Fruit fly (Drosophila melanogaster): ENCODE data around the gene escl.
A peak's percentile ranks its signal among the peaks of the same experiment; 100 is the strongest.

Gene escl

DNA sequence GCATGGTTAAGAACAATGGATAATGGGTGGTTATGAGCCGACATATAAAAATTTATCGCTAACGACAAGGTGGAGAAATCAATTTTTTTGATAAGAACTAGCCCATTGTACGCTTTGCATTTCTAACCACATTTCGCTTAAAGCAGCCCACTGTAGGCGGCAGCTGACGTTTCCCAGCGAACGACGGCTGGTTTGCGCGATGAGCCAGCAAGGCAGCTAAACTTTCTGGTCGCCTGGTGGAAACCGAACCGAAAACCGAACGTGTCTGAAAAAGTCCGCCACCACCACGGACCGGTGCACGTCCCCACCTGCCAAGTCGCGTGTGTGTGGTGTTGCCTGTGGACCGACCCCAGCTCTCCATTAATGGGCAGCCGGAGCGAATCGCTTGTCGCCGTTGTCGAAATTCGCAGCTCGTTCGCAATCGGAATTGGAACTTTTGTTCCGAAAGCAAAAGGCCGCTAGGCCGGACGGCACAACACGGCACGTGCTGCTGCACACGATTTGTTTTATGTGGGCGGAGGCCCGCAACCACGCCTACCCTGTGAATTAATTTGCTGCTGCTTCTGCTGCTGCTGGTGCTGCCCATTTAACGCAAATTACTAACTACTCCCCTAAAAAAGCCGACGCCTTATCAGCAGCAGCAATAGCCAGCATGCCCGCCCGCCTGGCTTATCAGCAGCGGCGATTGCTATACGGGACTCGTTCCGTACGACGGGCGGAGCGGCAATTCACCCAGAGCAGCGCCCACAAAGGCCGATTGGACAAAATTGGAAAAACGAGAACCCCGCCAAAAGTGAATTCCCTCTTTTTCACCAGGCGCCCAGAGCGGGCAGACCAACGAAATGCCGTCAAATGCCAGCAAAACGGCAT is 12.4 kb downstream of the escl start (continued):
- no peak for TF ChIP-seq CG17186 (GFP tag; optimal IDR thresholded peaks at IDR 0.05)
- no peak for TF ChIP-seq tio (GFP tag; optimal IDR thresholded peaks at IDR 0.05)
- no peak for TF ChIP-seq sob (GFP tag; IDR thresholded peaks at IDR 0.05)
- TF ChIP-seq Bteb2 (GFP tag; optimal IDR thresholded peaks at IDR 0.05) = no peak
- TF ChIP-seq knrl (GFP tag; IDR thresholded peaks at IDR 0.05; ENCODE audit: partially characterized antibody) = no peak
- no peak for TF ChIP-seq trem (tag; optimal IDR thresholded peaks at IDR 0.05)
- TF ChIP-seq jigr1 (GFP tag; IDR thresholded peaks at IDR 0.05) = no peak
- no peak for TF ChIP-seq D (optimal IDR thresholded peaks at IDR 0.05)
- TF ChIP-seq D (GFP tag; optimal IDR thresholded peaks at IDR 0.05) = no peak
- no peak for TF ChIP-seq gt (GFP tag; IDR thresholded peaks at IDR 0.05)
- no peak for TF ChIP-seq cato (GFP tag; optimal IDR thresholded peaks at IDR 0.05; ENCODE audit: borderline replicate concordance)
- TF ChIP-seq CG14965 (GFP tag; optimal IDR thresholded peaks at IDR 0.05; ENCODE audit: borderline replicate concordance) = no peak
- TF ChIP-seq CG4707 (GFP tag; optimal IDR thresholded peaks at IDR 0.05) = peak; percentile 100
- TF ChIP-seq CG14441 (GFP tag; IDR thresholded peaks at IDR 0.05) = no peak
- peak; percentile 55 for TF ChIP-seq CG30403 (GFP tag; optimal IDR thresholded peaks at IDR 0.05)
- TF ChIP-seq CG17912 (GFP tag; optimal IDR thresholded peaks at IDR 0.05) = no peak
- TF ChIP-seq ewg (GFP tag; optimal IDR thresholded peaks at IDR 0.05) = no peak
- no peak for TF ChIP-seq sim (GFP tag; IDR thresholded peaks at IDR 0.05)
- no peak for TF ChIP-seq CG7372 (GFP tag; IDR thresholded peaks at IDR 0.05)
- peak; percentile 15 for TF ChIP-seq CG7786 (GFP tag; optimal IDR thresholded peaks at IDR 0.05)
- no peak for TF ChIP-seq CG32772 (GFP tag; IDR thresholded peaks at IDR 0.05)
- peak; percentile 30 for TF ChIP-seq nau (GFP tag; optimal IDR thresholded peaks at IDR 0.05)
- no peak for TF ChIP-seq CG17802 (tag; optimal IDR thresholded peaks at IDR 0.05)
- peak; percentile 39 for TF ChIP-seq CG1603 (tag; optimal IDR thresholded peaks at IDR 0.05)
- no peak for TF ChIP-seq bowl (GFP tag; IDR thresholded peaks at IDR 0.05)
- TF ChIP-seq CG31388 (GFP tag; optimal IDR thresholded peaks at IDR 0.05) = no peak
- TF ChIP-seq CG10979 (tag; optimal IDR thresholded peaks at IDR 0.05) = peak; percentile 21
- TF ChIP-seq pan (optimal IDR thresholded peaks at IDR 0.05) = no peak
- no peak for TF ChIP-seq pan (GFP tag; optimal IDR thresholded peaks at IDR 0.05 in 1 of 2, IDR thresholded peaks at IDR 0.05 in 1 of 2)
- TF ChIP-seq zen (tag; optimal IDR thresholded peaks at IDR 0.05) = no peak
- TF ChIP-seq gcm2 (GFP tag; optimal IDR thresholded peaks at IDR 0.05) = no peak
- no peak for TF ChIP-seq CG9609 (GFP tag; optimal IDR thresholded peaks at IDR 0.05)
- no peak for TF ChIP-seq row (GFP tag; IDR thresholded peaks at IDR 0.05)
- TF ChIP-seq Nf-YC (tag; optimal IDR thresholded peaks at IDR 0.05) = no peak
- TF ChIP-seq wor (GFP tag; IDR thresholded peaks at IDR 0.05) = no peak
- TF ChIP-seq CG6813 (GFP tag; optimal IDR thresholded peaks at IDR 0.05) = no peak
- no peak for TF ChIP-seq NC2α (GFP tag; optimal IDR thresholded peaks at IDR 0.05)
- TF ChIP-seq CG5953 (GFP tag; IDR thresholded peaks at IDR 0.05) = no peak
- no peak for TF ChIP-seq CG2202 (tag; optimal IDR thresholded peaks at IDR 0.05)
- TF ChIP-seq ab (GFP tag; optimal IDR thresholded peaks at IDR 0.05) = no peak
- no peak for TF ChIP-seq CG4854 (GFP tag; optimal IDR thresholded peaks at IDR 0.05)
- peak; percentile 31 for TF ChIP-seq Meics (GFP tag; optimal IDR thresholded peaks at IDR 0.05)
- TF ChIP-seq Hey (tag; optimal IDR thresholded peaks at IDR 0.05) = peak; percentile 99
- no peak for TF ChIP-seq CG17385 (GFP tag; optimal IDR thresholded peaks at IDR 0.05)
- no peak for TF ChIP-seq esg (GFP tag; conservative IDR thresholded peaks at IDR 0.05)
- TF ChIP-seq B-H1 (GFP tag; IDR thresholded peaks at IDR 0.05) = no peak
- TF ChIP-seq CG8765 (GFP tag; IDR thresholded peaks at IDR 0.05) = no peak
- TF ChIP-seq Dref (GFP tag; IDR thresholded peaks at IDR 0.05) = no peak
- TF ChIP-seq wek (GFP tag; optimal IDR thresholded peaks at IDR 0.05) = peak; percentile 0
- peak in 1 of 2 experiments; percentile 78 for TF ChIP-seq Eip74EF (GFP tag; optimal IDR thresholded peaks at IDR 0.05)

All from whole organism, embryonic.